Fruit fly (Drosophila melanogaster): ENCODE data around the gene CG1316.

- TF ChIP-seq psq (optimal IDR thresholded peaks at IDR 0.05), result no peak
- TF ChIP-seq Myc (optimal IDR thresholded peaks at IDR 0.05), result no peak
- TF ChIP-seq ttk (optimal IDR thresholded peaks at IDR 0.05), result no peak
- TF ChIP-seq Sin3A (optimal IDR thresholded peaks at IDR 0.05), result no peak
- TF ChIP-seq h (optimal IDR thresholded peaks at IDR 0.05), result no peak
Observed at dm6 chr3L:4293304-4293703, 9.7 kb downstream of the CG1316 start.

Data from Kc167 (cell line).